In genomic region chrIII:7478932-7479331, ce11 we compare ENCODE assay signal across 5 worm cellular contexts.
TF ChIP-seq lines count a peak whose summit lies in the region.

No protein-coding gene starts in this region.

TF ChIP-seq in whole organism, L1 larva, 84 proteins besides CTCF, POLR2A, EP300 and RAD21 (continues in another document):
- TF ChIP-seq sox-4 (tag; optimal IDR thresholded peaks at IDR 0.05; lab: Kevin White, UChicago) (no peak), ztf-11 (tag; optimal IDR thresholded peaks at IDR 0.05; lab: Kevin White, UChicago) (no peak), blmp-1 (tag; optimal IDR thresholded peaks at IDR 0.05; lab: Kevin White, UChicago) (peak; percentile 39), tlp-1 (tag; optimal IDR thresholded peaks at IDR 0.05; lab: Kevin White, UChicago) (peak; percentile 53), elt-2 (tag; optimal IDR thresholded peaks at IDR 0.05; lab: Kevin White, UChicago) (peak; percentile 89), mab-9 (GFP tag; IDR thresholded peaks at IDR 0.05; lab: Robert Waterston, UW) (no peak), ceh-63 (GFP tag; optimal IDR thresholded peaks at IDR 0.05; lab: Kevin White, UChicago) (no peak), nhr-77 (tag; optimal IDR thresholded peaks at IDR 0.05; lab: Kevin White, UChicago) (no peak), lin-35 (GFP tag; optimal IDR thresholded peaks at IDR 0.05; lab: Kevin White, UChicago) (peak in 1 of 2 experiments; percentile 4), vab-15 (tag; optimal IDR thresholded peaks at IDR 0.05; lab: Kevin White, UChicago) (no peak), nhr-19 (GFP tag; conservative IDR thresholded peaks at IDR 0.05; lab: Robert Waterston, UW) (no peak), lin-39 (tag; optimal IDR thresholded peaks at IDR 0.05; lab: Kevin White, UChicago) (no peak), unc-130 (tag; optimal IDR thresholded peaks at IDR 0.05; lab: Kevin White, UChicago) (no peak), ama-1 (optimal IDR thresholded peaks at IDR 0.05; lab: Kevin White, UChicago) (no peak), fkh-4 (tag; optimal IDR thresholded peaks at IDR 0.05; lab: Kevin White, UChicago; ENCODE audit: borderline replicate concordance) (no peak), mef-2 (tag; optimal IDR thresholded peaks at IDR 0.05; lab: Kevin White, UChicago) (no peak), lin-14 (GFP tag; optimal IDR thresholded peaks at IDR 0.05; lab: Kevin White, UChicago) (peak; percentile 5), nhr-90 (tag; optimal IDR thresholded peaks at IDR 0.05; lab: Kevin White, UChicago; ENCODE audit: poor library complexity) (no peak), ceh-82 (tag; optimal IDR thresholded peaks at IDR 0.05; lab: Kevin White, UChicago) (no peak)

TF ChIP-seq in whole organism, L2 larva, 48 proteins besides CTCF, POLR2A, EP300 and RAD21:
- TF ChIP-seq gmeb-1 (tag; optimal IDR thresholded peaks at IDR 0.05; lab: Kevin White, UChicago) (peak; percentile 32), nhr-237 (tag; optimal IDR thresholded peaks at IDR 0.05; lab: Kevin White, UChicago) (no peak), fos-1 (tag; optimal IDR thresholded peaks at IDR 0.05; lab: Kevin White, UChicago) (peak; percentile 98), dmd-4 (tag; optimal IDR thresholded peaks at IDR 0.05; lab: Kevin White, UChicago) (no peak), sma-3 (GFP tag; optimal IDR thresholded peaks at IDR 0.05; lab: Kevin White, UChicago) (no peak)
TF ChIP-seq in whole organism, L2 larva: peak in this region for 2.

TF ChIP-seq in whole organism, L3 larva, 47 proteins besides CTCF, POLR2A, EP300 and RAD21:
- TF ChIP-seq fos-1 (tag; optimal IDR thresholded peaks at IDR 0.05; lab: Kevin White, UChicago) (no peak), pqm-1 (tag; optimal IDR thresholded peaks at IDR 0.05; lab: Kevin White, UChicago) (peak; percentile 90), unc-62 (GFP tag; optimal IDR thresholded peaks at IDR 0.05; lab: Kevin White, UChicago) (no peak), tbx-2 (tag; optimal IDR thresholded peaks at IDR 0.05; lab: Kevin White, UChicago) (no peak), elt-2 (tag; optimal IDR thresholded peaks at IDR 0.05; lab: Kevin White, UChicago) (peak; percentile 95), daf-12 (tag; optimal IDR thresholded peaks at IDR 0.05; lab: Kevin White, UChicago) (no peak), sea-2 (GFP tag; optimal IDR thresholded peaks at IDR 0.05; lab: Kevin White, UChicago) (no peak), mml-1 (tag; optimal IDR thresholded peaks at IDR 0.05; lab: Kevin White, UChicago) (no peak), ZK546.5 (tag; optimal IDR thresholded peaks at IDR 0.05; lab: Kevin White, UChicago) (no peak), ceh-9 (tag; optimal IDR thresholded peaks at IDR 0.05; lab: Kevin White, UChicago) (no peak)

TF ChIP-seq in whole organism, L4 larva, 104 proteins besides CTCF, POLR2A, EP300 and RAD21 (continues in another document):
- TF ChIP-seq ama-1 (optimal IDR thresholded peaks at IDR 0.05; lab: Kevin White, UChicago), result no peak
- TF ChIP-seq mxl-2 (GFP tag; conservative IDR thresholded peaks at IDR 0.05; lab: Robert Waterston, UW), result no peak
- TF ChIP-seq saeg-2 (GFP tag; IDR thresholded peaks at IDR 0.05; lab: Robert Waterston, UW), result no peak
- peak; percentile 78 for TF ChIP-seq php-3 (GFP tag; IDR thresholded peaks at IDR 0.05; lab: Robert Waterston, UW)
- TF ChIP-seq F49E8.2 (tag; optimal IDR thresholded peaks at IDR 0.05; lab: Kevin White, UChicago; ENCODE audit: borderline replicate concordance), result no peak
- no peak for TF ChIP-seq pha-4 (GFP tag; IDR thresholded peaks at IDR 0.05; lab: Robert Waterston, UW)
- TF ChIP-seq pha-4 (tag; optimal IDR thresholded peaks at IDR 0.05; lab: Kevin White, UChicago), result no peak
- TF ChIP-seq lin-1 (GFP tag; IDR thresholded peaks at IDR 0.05; lab: Robert Waterston, UW), result peak; percentile 69; the same call in 1 of the 2 replicates
- TF ChIP-seq set-16 (GFP tag; IDR thresholded peaks at IDR 0.05; lab: Robert Waterston, UW), result no peak
- TF ChIP-seq mep-1 (tag; optimal IDR thresholded peaks at IDR 0.05; lab: Kevin White, UChicago), result no peak
- no peak for TF ChIP-seq nhr-111 (GFP tag; optimal IDR thresholded peaks at IDR 0.05; lab: Kevin White, UChicago)
- no peak for TF ChIP-seq zfp-3 (GFP tag; conservative IDR thresholded peaks at IDR 0.05; lab: Robert Waterston, UW)
- TF ChIP-seq lir-3 (tag; optimal IDR thresholded peaks at IDR 0.05; lab: Kevin White, UChicago), result no peak
- no peak for TF ChIP-seq nhr-11 (tag; optimal IDR thresholded peaks at IDR 0.05; lab: Kevin White, UChicago)
- TF ChIP-seq nhr-48 (tag; optimal IDR thresholded peaks at IDR 0.05; lab: Kevin White, UChicago), result peak; percentile 10
- TF ChIP-seq egl-43 (GFP tag; IDR thresholded peaks at IDR 0.05; lab: Robert Waterston, UW), result no peak
- TF ChIP-seq daf-16 (GFP tag; optimal IDR thresholded peaks at IDR 0.05; lab: Kevin White, UChicago), result peak in 1 of 2 experiments; percentile 36
- TF ChIP-seq daf-16 (tag; optimal IDR thresholded peaks at IDR 0.05; lab: Kevin White, UChicago), result no peak
- no peak for TF ChIP-seq tag-97 (GFP tag; IDR thresholded peaks at IDR 0.05; lab: Robert Waterston, UW)
- TF ChIP-seq nhr-41 (GFP tag; IDR thresholded peaks at IDR 0.05; lab: Robert Waterston, UW), result no peak
- TF ChIP-seq ZK337.2 (GFP tag; IDR thresholded peaks at IDR 0.05; lab: Robert Waterston, UW), result no peak
- TF ChIP-seq nhr-102 (tag; optimal IDR thresholded peaks at IDR 0.05; lab: Kevin White, UChicago), result peak; percentile 28
- no peak for TF ChIP-seq snpc-1.2 (GFP tag; IDR thresholded peaks at IDR 0.05; lab: Robert Waterston, UW)
- TF ChIP-seq pqm-1 (tag; optimal IDR thresholded peaks at IDR 0.05; lab: Kevin White, UChicago), result peak; percentile 86
- no peak for TF ChIP-seq hmg-1.1 (GFP tag; IDR thresholded peaks at IDR 0.05; lab: Robert Waterston, UW)
- no peak for TF ChIP-seq aly-2 (tag; optimal IDR thresholded peaks at IDR 0.05; lab: Kevin White, UChicago)
- no peak for TF ChIP-seq cey-2 (tag; optimal IDR thresholded peaks at IDR 0.05; lab: Kevin White, UChicago; ENCODE audit: borderline replicate concordance, insufficient read depth)
- no peak for TF ChIP-seq nhr-10 (tag; optimal IDR thresholded peaks at IDR 0.05; lab: Kevin White, UChicago)
- peak; percentile 69 for TF ChIP-seq dmd-6 (GFP tag; IDR thresholded peaks at IDR 0.05; lab: Robert Waterston, UW)
- TF ChIP-seq F10B5.3 (tag; optimal IDR thresholded peaks at IDR 0.05; lab: Kevin White, UChicago), result no peak
- TF ChIP-seq T26A8.4 (GFP tag; IDR thresholded peaks at IDR 0.05; lab: Robert Waterston, UW), result 0 out of 2 replicates have a peak, but pooled peaks have one; percentile 30
- TF ChIP-seq lin-13 (GFP tag; optimal IDR thresholded peaks at IDR 0.05; lab: Kevin White, UChicago), result no peak

TF ChIP-seq in whole organism, young adult, 124 proteins besides CTCF, POLR2A, EP300 and RAD21:
- TF ChIP-seq dox-1 (GFP tag; IDR thresholded peaks at IDR 0.05; lab: Robert Waterston, UW) (peak; percentile 62), ceh-79 (tag; optimal IDR thresholded peaks at IDR 0.05; lab: Kevin White, UChicago) (no peak), ets-4 (GFP tag; optimal IDR thresholded peaks at IDR 0.05; lab: Kevin White, UChicago) (peak; percentile 61), nhr-80 (tag; optimal IDR thresholded peaks at IDR 0.05; lab: Kevin White, UChicago) (peak; percentile 96), ztf-3 (GFP tag; optimal IDR thresholded peaks at IDR 0.05; lab: Kevin White, UChicago) (no peak), egl-44 (GFP tag; IDR thresholded peaks at IDR 0.05; lab: Robert Waterston, UW) (no peak)
